Worm (Caenorhabditis elegans) whole organism, young adult: Measurements from ENCODE around the gene pap-3.

Source experiments
- B0261.1 ChIP-seq: sonication (generic microtip); optimal IDR thresholded peaks from 2 replicates; lab custom pipeline; 2016; ENCODE audit warnings: mild to moderate bottlenecking, missing genetic modification characterization, moderate library complexity, missing compliant biosample characterization
- dpl-1 ChIP-seq: fragments of 150-350 bp; optimal IDR thresholded peaks from 2 replicates; lab custom pipeline; 2014; ENCODE audit warnings: missing biosample characterization, missing genetic modification reagents, missing genetic modification characterization
- lag-1 ChIP-seq: fragments of 200-800 bp; sonication (Bioruptor generic); IDR thresholded peaks from 2 replicates; pipeline ENCODE4 v1.3.6; 2022; ENCODE audit warnings: missing genetic modification reagents, missing genetic modification characterization, missing compliant biosample characterization
- mel-28 ChIP-seq: sonication (generic microtip); optimal IDR thresholded peaks from 2 replicates; lab custom pipeline; 2016; ENCODE audit warnings: borderline replicate concordance, mild to moderate bottlenecking, missing genetic modification characterization, missing compliant biosample characterization
- nfya-1 ChIP-seq: sonication (generic microtip); optimal IDR thresholded peaks from 2 replicates; lab custom pipeline; 2017; ENCODE audit warnings: antibody characterized with exemption, missing compliant biosample characterization, missing genetic modification characterization, borderline replicate concordance; ENCODE audit not compliant: insufficient read depth
- snpc-3.4 ChIP-seq: sonication (generic microtip); optimal IDR thresholded peaks from 2 replicates; lab custom pipeline; 2017; ENCODE audit warnings: missing genetic modification characterization, mild to moderate bottlenecking, missing compliant biosample characterization, antibody characterized with exemption, moderate library complexity, missing genotype, missing genetic modification reagents
- unc-62 ChIP-seq: fragments of 150-350 bp; optimal IDR thresholded peaks from 2 replicates; lab custom pipeline; 2014; ENCODE audit warnings: missing biosample characterization, missing genetic modification reagents, missing genetic modification characterization

DNA sequence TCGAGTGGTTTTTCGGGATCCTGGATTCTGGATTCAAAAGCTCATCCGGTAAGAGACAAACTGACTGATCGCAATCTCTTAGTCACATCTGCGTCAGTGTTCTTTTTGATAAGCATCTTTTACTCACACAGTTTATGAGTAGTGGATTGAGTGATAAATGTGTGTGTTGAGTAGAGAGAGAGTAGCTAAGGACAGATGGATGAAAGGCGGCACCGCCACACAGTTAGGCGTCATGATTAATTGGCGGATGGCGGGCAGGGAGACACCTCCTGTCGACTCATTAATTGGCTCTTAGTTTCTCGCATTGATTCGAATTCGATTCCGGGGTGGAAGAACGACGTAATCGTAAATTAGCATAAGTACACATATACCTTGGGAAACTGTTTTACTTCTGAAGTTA lies 22.0 kb downstream of the pap-3 start:
- TF ChIP-seq B0261.1 (tag; lab: Kevin White, UChicago), result no peak
- no peak for TF ChIP-seq snpc-3.4 (tag; lab: Kevin White, UChicago)
- TF ChIP-seq nfya-1 (tag; lab: Kevin White, UChicago), result no peak
- TF ChIP-seq unc-62, result no peak
- TF ChIP-seq lag-1 (GFP tag; lab: Robert Waterston, UW), result no peak
- no peak for TF ChIP-seq mel-28 (tag; lab: Kevin White, UChicago)
- no peak for TF ChIP-seq dpl-1 (GFP tag; lab: Kevin White, UChicago)
